Worm (Caenorhabditis elegans) whole organism, mixed stage, embryonic: Measurements from ENCODE around the gene his-70.

ENCODE experiments used
- blmp-1 ChIP-seq: fragments of 150-350 bp; optimal IDR thresholded peaks from 2 replicates; lab custom pipeline; 2014; ENCODE audit warnings: missing biosample characterization, missing genetic modification characterization
- ceh-39 ChIP-seq: fragments of 150-350 bp; optimal IDR thresholded peaks from 2 replicates; lab custom pipeline; 2014; ENCODE audit warnings: missing biosample characterization, missing genetic modification characterization
- lin-32 ChIP-seq: fragments of 200-800 bp; sonication (Bioruptor generic); optimal IDR thresholded peaks from 2 replicates; lab custom pipeline; 2018; ENCODE audit warnings: mild to moderate bottlenecking, missing genetic modification characterization, missing compliant biosample characterization
- lsy-2 ChIP-seq: fragments of 150-350 bp; optimal IDR thresholded peaks from 2 replicates; lab custom pipeline; 2014; ENCODE audit warnings: missing biosample characterization, missing genetic modification characterization
- mep-1 ChIP-seq: fragments of 150-350 bp; optimal IDR thresholded peaks from 2 replicates; lab custom pipeline; 2017; ENCODE audit warnings: missing biosample characterization, missing genetic modification reagents, missing genetic modification characterization, inconsistent platforms
- nhr-237 ChIP-seq: fragments of 150-350 bp; optimal IDR thresholded peaks from 2 replicates; lab custom pipeline; 2014; ENCODE audit warnings: missing biosample characterization, missing genetic modification characterization
- snpc-4 ChIP-seq: fragments of 150-350 bp; optimal IDR thresholded peaks from 2 replicates; lab custom pipeline; 2014; ENCODE audit warnings: missing biosample characterization, missing genetic modification characterization
- unc-39 ChIP-seq: fragments of 150-350 bp; optimal IDR thresholded peaks from 2 replicates; lab custom pipeline; 2014; ENCODE audit warnings: missing biosample characterization, missing genetic modification characterization

DNA sequence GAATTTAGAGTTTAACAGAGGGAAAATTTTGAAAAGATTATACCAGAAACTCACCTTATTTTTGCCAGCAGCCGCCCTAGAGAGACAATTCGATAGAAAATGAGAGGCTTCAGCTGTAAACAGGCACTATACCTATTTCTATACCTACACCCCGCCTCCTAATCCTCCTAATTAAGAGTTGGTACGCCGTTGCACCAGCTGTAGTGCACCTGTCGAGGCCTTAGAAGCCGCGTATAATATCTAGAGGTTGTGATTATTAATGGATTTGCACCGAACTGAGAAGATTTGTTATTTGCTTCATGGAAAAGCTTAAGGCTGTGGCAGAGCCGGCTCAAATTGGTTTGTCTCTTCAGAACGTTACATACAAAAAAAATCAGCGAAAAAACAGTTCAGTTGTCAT lies 32.1 kb upstream of the his-70 start, which contains the start of gene C03C10.5:
- TF ChIP-seq blmp-1 (tag; lab: Kevin White, UChicago) (no peak), mep-1 (tag; lab: Kevin White, UChicago) (no peak), nhr-237 (tag; lab: Kevin White, UChicago) (no peak), ceh-39 (tag; lab: Kevin White, UChicago) (no peak), lsy-2 (no peak), snpc-4 (tag; lab: Kevin White, UChicago) (no peak), unc-39 (tag; lab: Kevin White, UChicago) (no peak), lin-32 (GFP tag; lab: Kevin White, UChicago) (peak; percentile 75)
